Worm (Caenorhabditis elegans) whole organism, L3 larva: Measurements from ENCODE around the gene T28F3.8.

Experiments
- R02D3.7 ChIP-seq: fragments of 150-350 bp; optimal IDR thresholded peaks from 2 replicates; lab custom pipeline; 2014; ENCODE audit warnings: missing biosample characterization, missing genetic modification characterization
- ZK546.5 ChIP-seq: sonication (generic microtip); optimal IDR thresholded peaks from 2 replicates; lab custom pipeline; 2017; ENCODE audit warnings: missing biosample characterization, missing genetic modification characterization
- aly-2 ChIP-seq: fragments of 150-350 bp; optimal IDR thresholded peaks from 2 replicates; lab custom pipeline; 2014; ENCODE audit warnings: missing biosample characterization, missing genetic modification characterization
- ama-1 ChIP-seq: fragments of 150-350 bp; optimal IDR thresholded peaks from 2 replicates; lab custom pipeline; 2018
- ceh-16 ChIP-seq: sonication (generic microtip); optimal IDR thresholded peaks from 2 replicates; lab custom pipeline; 2017; ENCODE audit warnings: missing biosample characterization, missing genetic modification characterization
- ceh-28 ChIP-seq: fragments of 150-350 bp; optimal IDR thresholded peaks from 2 replicates; lab custom pipeline; 2014; ENCODE audit warnings: missing biosample characterization, missing genetic modification reagents, missing genetic modification characterization
- ceh-82 ChIP-seq: fragments of 150-350 bp; optimal IDR thresholded peaks from 2 replicates; lab custom pipeline; 2014; ENCODE audit warnings: missing biosample characterization, missing genetic modification characterization
- ceh-9 ChIP-seq: sonication (generic microtip); optimal IDR thresholded peaks from 2 replicates; lab custom pipeline; 2018; ENCODE audit warnings: missing biosample characterization, missing genetic modification characterization
- egl-27 ChIP-seq: sonication (generic microtip); optimal IDR thresholded peaks from 4 replicates; lab custom pipeline; 2017; ENCODE audit warnings: missing biosample characterization, missing genetic modification reagents, missing genetic modification characterization
- egl-5 ChIP-seq: fragments of 150-350 bp; optimal IDR thresholded peaks from 2 replicates; lab custom pipeline; 2017; ENCODE audit warnings: missing biosample characterization, missing genetic modification reagents, missing genetic modification characterization, inconsistent platforms
- elt-1 ChIP-seq: fragments of 150-350 bp; optimal IDR thresholded peaks from 2 replicates; lab custom pipeline; 2014; ENCODE audit warnings: missing biosample characterization, missing genetic modification characterization
- elt-2 ChIP-seq: sonication (generic microtip); optimal IDR thresholded peaks from 2 replicates; lab custom pipeline; 2016; ENCODE audit warnings: missing genetic modification reagents, mild to moderate bottlenecking, missing genetic modification characterization, missing compliant biosample characterization
- elt-3 ChIP-seq, 3 experiments: fragments of 150-350 bp in 1 of 3; sonication (generic microtip) in 2 of 3; optimal IDR thresholded peaks; 2 replicates in 2 of 3; 4 replicates in 1 of 3; lab custom pipeline; 2014 to 2017; ENCODE audit warnings: missing biosample characterization in 3 of 3, missing genetic modification characterization in 3 of 3
- eor-1 ChIP-seq, 2 experiments: fragments of 150-350 bp; optimal IDR thresholded peaks; 2 replicates each; lab custom pipeline; 2014 to 2018; ENCODE audit warnings: missing biosample characterization in 2 of 2, missing genetic modification characterization in 2 of 2
- fkh-10 ChIP-seq: sonication (generic microtip); optimal IDR thresholded peaks from 2 replicates; lab custom pipeline; 2017; ENCODE audit warnings: missing biosample characterization, missing genetic modification reagents, missing genetic modification characterization
- fkh-2 ChIP-seq: fragments of 150-350 bp; optimal IDR thresholded peaks from 2 replicates; lab custom pipeline; 2014; ENCODE audit warnings: missing biosample characterization, missing genetic modification reagents, missing genetic modification characterization
- fos-1 ChIP-seq: fragments of 150-350 bp; optimal IDR thresholded peaks from 2 replicates; lab custom pipeline; 2014; ENCODE audit warnings: missing biosample characterization, missing genetic modification characterization
- hmg-11 ChIP-seq: sonication (generic microtip); optimal IDR thresholded peaks from 2 replicates; lab custom pipeline; 2016; ENCODE audit warnings: missing genetic modification characterization, missing compliant biosample characterization
- jun-1 ChIP-seq: fragments of 150-350 bp; optimal IDR thresholded peaks from 2 replicates; lab custom pipeline; 2014; ENCODE audit warnings: missing biosample characterization, missing genetic modification reagents, missing genetic modification characterization
- lin-15B ChIP-seq: fragments of 150-350 bp; optimal IDR thresholded peaks from 2 replicates; lab custom pipeline; 2014; ENCODE audit warnings: missing biosample characterization, missing genetic modification characterization
- lin-39 ChIP-seq: fragments of 150-350 bp; optimal IDR thresholded peaks from 2 replicates; lab custom pipeline; 2018; ENCODE audit warnings: missing biosample characterization, missing genetic modification reagents, missing genetic modification characterization
- lsy-12 ChIP-seq: sonication (generic microtip); optimal IDR thresholded peaks from 2 replicates; lab custom pipeline; 2016; ENCODE audit warnings: mild to moderate bottlenecking, missing genetic modification characterization, missing compliant biosample characterization
- mdl-1 ChIP-seq: fragments of 150-350 bp; optimal IDR thresholded peaks from 2 replicates; lab custom pipeline; 2014; ENCODE audit warnings: missing biosample characterization, missing genetic modification characterization
- nfya-1 ChIP-seq: sonication (generic microtip); optimal IDR thresholded peaks from 2 replicates; lab custom pipeline; 2017; ENCODE audit warnings: missing genetic modification characterization, mild to moderate bottlenecking, missing compliant biosample characterization, antibody characterized with exemption, moderate library complexity; ENCODE audit not compliant: insufficient read depth
- nhr-11 ChIP-seq: fragments of 150-350 bp; optimal IDR thresholded peaks from 2 replicates; lab custom pipeline; 2014; ENCODE audit warnings: missing biosample characterization, missing genetic modification characterization
- nhr-12 ChIP-seq: fragments of 150-350 bp; optimal IDR thresholded peaks from 2 replicates; lab custom pipeline; 2014; ENCODE audit warnings: missing biosample characterization, missing genetic modification characterization
- nhr-67 ChIP-seq: fragments of 150-350 bp; optimal IDR thresholded peaks from 2 replicates; lab custom pipeline; 2014; ENCODE audit warnings: missing biosample characterization, missing genetic modification characterization
- nhr-76 ChIP-seq: fragments of 150-350 bp; sonication (generic microtip); optimal IDR thresholded peaks from 5 replicates; lab custom pipeline; 2014; ENCODE audit warnings: missing biosample characterization, missing genetic modification characterization
- nhr-77 ChIP-seq: fragments of 150-350 bp; optimal IDR thresholded peaks from 2 replicates; lab custom pipeline; 2014; ENCODE audit warnings: missing biosample characterization, missing genetic modification characterization
- pha-4 ChIP-seq: fragments of 150-350 bp; optimal IDR thresholded peaks from 2 replicates; lab custom pipeline; 2014; ENCODE audit warnings: missing biosample characterization, missing genetic modification reagents, missing genetic modification characterization
- pqm-1 ChIP-seq: fragments of 150-350 bp; optimal IDR thresholded peaks from 2 replicates; lab custom pipeline; 2017; ENCODE audit warnings: missing biosample characterization, missing genetic modification characterization, inconsistent platforms
- sea-2 ChIP-seq: fragments of 150-350 bp; sonication (generic microtip); optimal IDR thresholded peaks from 4 replicates; lab custom pipeline; 2014; ENCODE audit warnings: missing biosample characterization, missing genetic modification reagents, missing genetic modification characterization
- skn-1 ChIP-seq: fragments of 150-350 bp; optimal IDR thresholded peaks from 2 replicates; lab custom pipeline; 2014; ENCODE audit warnings: missing biosample characterization, missing genetic modification characterization
- tbx-2 ChIP-seq: sonication (generic microtip); optimal IDR thresholded peaks from 2 replicates; lab custom pipeline; 2016; ENCODE audit warnings: mild to moderate bottlenecking, missing genetic modification characterization, missing compliant biosample characterization
- unc-39 ChIP-seq: sonication (generic microtip); optimal IDR thresholded peaks from 4 replicates; lab custom pipeline; 2017; ENCODE audit warnings: missing biosample characterization, missing genetic modification characterization
- zag-1 ChIP-seq: fragments of 150-350 bp; optimal IDR thresholded peaks from 2 replicates; lab custom pipeline; 2014; ENCODE audit warnings: missing biosample characterization, missing genetic modification characterization

Gene T28F3.8

DNA sequence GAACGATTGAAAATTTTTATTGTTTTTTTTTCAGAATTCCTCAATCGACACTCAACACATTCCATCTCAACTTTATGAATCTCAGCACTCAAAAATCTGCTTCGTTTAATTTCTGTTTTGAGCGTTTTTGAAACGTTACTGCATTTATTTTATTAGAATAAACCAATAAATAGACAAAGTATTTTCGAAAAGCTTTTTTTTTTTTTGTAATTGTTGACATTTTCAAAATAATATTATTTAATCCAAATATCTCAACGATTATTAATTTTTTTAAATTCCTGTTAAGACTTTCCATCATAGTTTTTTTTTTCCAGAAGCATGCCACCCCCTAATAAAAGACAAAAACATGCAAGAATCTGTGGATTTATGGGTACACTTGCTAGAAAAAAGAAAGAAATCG is 25.1 kb upstream of the T28F3.8 start, which contains the start of gene C49C3.7:
Gene C49C3.7 (plus strand): TSS at position 301 of the 400 bp plus-strand sequence.
- TF ChIP-seq egl-5 (tag; lab: Kevin White, UChicago) (no peak), sea-2 (GFP tag; lab: Kevin White, UChicago) (no peak), unc-39 (tag; lab: Kevin White, UChicago) (no peak), ceh-28 (no peak)

DNA sequence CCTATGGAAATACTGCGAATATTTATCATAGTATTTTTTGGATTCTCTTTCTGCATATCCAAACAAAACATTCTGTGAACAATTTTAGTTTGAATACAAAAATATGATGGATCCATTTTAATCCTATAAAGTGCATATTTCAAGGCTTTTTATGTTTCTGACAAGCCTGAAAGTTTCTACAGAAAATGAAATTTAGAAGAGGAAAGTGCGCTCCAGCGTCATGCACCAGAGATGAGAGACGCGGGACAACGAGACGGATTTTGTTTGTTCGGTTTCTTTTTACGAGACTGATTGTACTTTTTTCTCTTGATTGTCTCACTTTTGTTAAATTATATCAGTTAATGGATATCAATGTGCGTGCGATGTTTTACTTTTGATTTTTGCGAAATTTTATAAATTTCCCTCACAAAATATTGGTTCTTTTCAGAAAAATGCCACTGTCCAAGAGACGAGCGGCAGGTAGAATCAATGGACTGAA is 24.0 kb upstream of the T28F3.8 start, which contains the start of gene C49C3.6:
Gene C49C3.6 (plus strand): TSS at position 428 of the 478 bp plus-strand sequence.
- TF ChIP-seq elt-3 (tag; optimal IDR thresholded peaks at IDR 0.05; lab: Kevin White, UChicago) (no peak), R02D3.7 (tag; lab: Kevin White, UChicago) (no peak), ceh-82 (tag; lab: Kevin White, UChicago) (no peak), ceh-16 (tag; lab: Kevin White, UChicago) (no peak), hmg-11 (tag; lab: Kevin White, UChicago) (peak; percentile 56), lin-15B (tag; lab: Kevin White, UChicago) (peak; percentile 49), nfya-1 (tag; lab: Kevin White, UChicago) (peak; percentile 49), eor-1 (tag; optimal IDR thresholded peaks at IDR 0.05; lab: Kevin White, UChicago) (no peak), pha-4 (tag; lab: Kevin White, UChicago) (peak; percentile 33), zag-1 (tag; lab: Kevin White, UChicago) (no peak)

- TF ChIP-seq ceh-28 (peak; percentile 25), elt-3 (tag; optimal IDR thresholded peaks at IDR 0.05; lab: Kevin White, UChicago) (no peak), skn-1 (no peak), ama-1 (peak; percentile 45), lsy-12 (no peak), elt-2 (tag; lab: Kevin White, UChicago) (peak; percentile 13), fkh-10 (no peak), nhr-12 (tag; lab: Kevin White, UChicago) (no peak), hmg-11 (tag; lab: Kevin White, UChicago) (peak; percentile 36), pha-4 (tag; lab: Kevin White, UChicago) (peak; percentile 17), sea-2 (GFP tag; lab: Kevin White, UChicago) (peak; percentile 4)
- TF ChIP-seq, all 47 proteins: peak for 6
Observed at ce11 chrIV:17328834-17329233, 21.7 kb upstream of the T28F3.8 start, which contains the start of gene ceh-88. Gene ceh-88, plus strand, starts transcription at chrIV:17329188.

- TF ChIP-seq ceh-9 (tag; lab: Kevin White, UChicago) (no peak), nhr-12 (tag; lab: Kevin White, UChicago) (no peak), jun-1 (tag; lab: Kevin White, UChicago) (no peak), elt-2 (tag; lab: Kevin White, UChicago) (peak; percentile 70), pqm-1 (tag; lab: Kevin White, UChicago) (peak; percentile 20), lsy-12 (no peak), nhr-76 (tag; lab: Kevin White, UChicago) (no peak), lin-15B (tag; lab: Kevin White, UChicago) (no peak), mdl-1 (no peak), egl-27 (tag; lab: Kevin White, UChicago) (no peak), nhr-11 (tag; lab: Kevin White, UChicago) (no peak), elt-1 (tag; lab: Kevin White, UChicago) (no peak), ceh-28 (no peak), ZK546.5 (tag; lab: Kevin White, UChicago) (no peak), lin-39 (tag; lab: Kevin White, UChicago) (no peak), aly-2 (tag; lab: Kevin White, UChicago) (no peak), nhr-67 (tag; lab: Kevin White, UChicago) (no peak)
Observed at ce11 chrIV:17320445-17320844, 13.3 kb upstream of the T28F3.8 start, which contains the start of gene C49C3.4. Gene C49C3.4, plus strand, starts transcription at chrIV:17320795.

DNA sequence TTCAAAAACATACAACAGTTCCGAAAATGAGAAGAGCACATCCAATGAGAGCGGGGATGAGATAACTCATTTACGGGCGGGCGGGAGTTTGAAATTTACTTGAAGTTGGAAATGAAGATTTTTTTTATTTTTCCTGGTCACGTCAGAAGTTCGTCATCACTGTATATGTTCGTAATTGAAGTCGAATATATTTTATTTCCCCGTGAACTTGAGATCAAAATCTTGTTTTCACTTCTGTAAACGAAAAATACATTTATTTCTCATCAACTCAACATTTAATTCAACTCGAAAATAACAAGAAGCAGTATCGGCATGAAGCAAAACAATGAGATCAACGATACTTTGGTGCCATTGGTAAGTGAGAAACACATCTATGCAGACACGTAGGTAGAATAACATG is 9.3 kb upstream of the T28F3.8 start, which contains the start of gene C49C3.20:
Gene C49C3.20 (minus strand): TSS at position 101 of the 400 bp plus-strand sequence.
- TF ChIP-seq tbx-2 (tag; lab: Kevin White, UChicago) = no peak
- no peak for TF ChIP-seq nhr-76 (tag; lab: Kevin White, UChicago)
- TF ChIP-seq ceh-16 (tag; lab: Kevin White, UChicago) = no peak
- no peak for TF ChIP-seq nhr-67 (tag; lab: Kevin White, UChicago)
- no peak for TF ChIP-seq lin-39 (tag; lab: Kevin White, UChicago)
- no peak for TF ChIP-seq sea-2 (GFP tag; lab: Kevin White, UChicago)
- no peak for TF ChIP-seq pqm-1 (tag; lab: Kevin White, UChicago)
- TF ChIP-seq ceh-28 = no peak
- no peak for TF ChIP-seq fkh-2 (tag; lab: Kevin White, UChicago)
- no peak for TF ChIP-seq unc-39 (tag; lab: Kevin White, UChicago)
- no peak for TF ChIP-seq jun-1 (tag; lab: Kevin White, UChicago)
- TF ChIP-seq nhr-77 (tag; lab: Kevin White, UChicago) = no peak
- no peak for TF ChIP-seq fos-1 (tag; lab: Kevin White, UChicago)
